Worm (Caenorhabditis elegans): ENCODE results near the gene C50E3.5.

ce11 chrV:7622011-7622465 is 34.2 kb downstream of the C50E3.5 start, which contains the start of gene C50E3.12:
- TF ChIP-seq ceh-79 (tag; optimal IDR thresholded peaks at IDR 0.05) (no peak), ets-4 (GFP tag; optimal IDR thresholded peaks at IDR 0.05) (no peak), C06A6.2 (GFP tag; conservative IDR thresholded peaks at IDR 0.05) (no peak), ceh-100 (GFP tag; IDR thresholded peaks at IDR 0.05) (no peak), nhr-80 (tag; optimal IDR thresholded peaks at IDR 0.05) (no peak)

Data from whole organism, young adult.